1 fruit fly cellular context compared by ENCODE assay signal in genomic region chr3L:8094652-8095129, dm6.
A peak's percentile ranks its signal among the peaks of the same experiment; 100 is the strongest.
TF ChIP-seq lines count a peak whose summit lies in the region.

No protein-coding gene starts in this region.

TF ChIP-seq in whole organism, embryonic, 481 proteins besides CTCF, POLR2A, EP300 and RAD21 (continued from another document):
- TF ChIP-seq CG10209 (GFP tag; optimal IDR thresholded peaks at IDR 0.05; lab: Kevin White, UChicago) (peak; percentile 36), CG8388 (GFP tag; optimal IDR thresholded peaks at IDR 0.05; lab: Kevin White, UChicago) (no peak), Lpt (GFP tag; optimal IDR thresholded peaks at IDR 0.05; lab: Kevin White, UChicago) (no peak), Poxn (GFP tag; IDR thresholded peaks at IDR 0.05; lab: Robert Waterston, UW) (no peak), CG17568 (GFP tag; optimal IDR thresholded peaks at IDR 0.05; lab: Kevin White, UChicago) (no peak), hbn (GFP tag; IDR thresholded peaks at IDR 0.05; lab: Robert Waterston, UW; ENCODE audit: partially characterized antibody) (no peak), Dref (GFP tag; IDR thresholded peaks at IDR 0.05; lab: Robert Waterston, UW) (no peak), pum (GFP tag; optimal IDR thresholded peaks at IDR 0.05; lab: Kevin White, UChicago) (no peak), ATbp (GFP tag; optimal IDR thresholded peaks at IDR 0.05; lab: Kevin White, UChicago) (no peak), CHES-1-like (GFP tag; optimal IDR thresholded peaks at IDR 0.05; lab: Kevin White, UChicago) (no peak), B-H1 (GFP tag; IDR thresholded peaks at IDR 0.05; lab: Robert Waterston, UW) (no peak), HLH3B (GFP tag; IDR thresholded peaks at IDR 0.05; lab: Robert Waterston, UW) (no peak), CG1024 (GFP tag; IDR thresholded peaks at IDR 0.05; lab: Robert Waterston, UW) (no peak), CG9876 (GFP tag; optimal IDR thresholded peaks at IDR 0.05; lab: Kevin White, UChicago) (no peak), Hey (tag; optimal IDR thresholded peaks at IDR 0.05; lab: Kevin White, UChicago) (no peak), CG10462 (GFP tag; optimal IDR thresholded peaks at IDR 0.05; lab: Kevin White, UChicago) (no peak), ase (GFP tag; IDR thresholded peaks at IDR 0.05; lab: Robert Waterston, UW) (no peak), CG15479 (GFP tag; optimal IDR thresholded peaks at IDR 0.05; lab: Kevin White, UChicago) (no peak), CG11093 (GFP tag; IDR thresholded peaks at IDR 0.05; lab: Robert Waterston, UW) (no peak), CG17612 (GFP tag; IDR thresholded peaks at IDR 0.05; lab: Robert Waterston, UW) (no peak), CG18619 (GFP tag; optimal IDR thresholded peaks at IDR 0.05; lab: Kevin White, UChicago) (no peak), CG12104 (GFP tag; optimal IDR thresholded peaks at IDR 0.05; lab: Kevin White, UChicago) (no peak), CG11085 (GFP tag; IDR thresholded peaks at IDR 0.05; lab: Robert Waterston, UW) (no peak), CG12744 (GFP tag; optimal IDR thresholded peaks at IDR 0.05; lab: Kevin White, UChicago) (no peak), NFAT (GFP tag; IDR thresholded peaks at IDR 0.05; lab: Robert Waterston, UW) (peak; percentile 45; the same call in 1 of the 2 replicates), CG12219 (GFP tag; optimal IDR thresholded peaks at IDR 0.05; lab: Kevin White, UChicago) (no peak), Hmx (GFP tag; optimal IDR thresholded peaks at IDR 0.05; lab: Kevin White, UChicago) (no peak), zfh2 (GFP tag; optimal IDR thresholded peaks at IDR 0.05; lab: Kevin White, UChicago) (no peak), Hand (GFP tag; optimal IDR thresholded peaks at IDR 0.05; lab: Kevin White, UChicago) (no peak), CG12236 (GFP tag; optimal IDR thresholded peaks at IDR 0.05; lab: Kevin White, UChicago) (no peak), CG10147 (GFP tag; optimal IDR thresholded peaks at IDR 0.05; lab: Kevin White, UChicago) (no peak), dmrt99B (tag; optimal IDR thresholded peaks at IDR 0.05; lab: Kevin White, UChicago) (peak; percentile 24), HmgZ (tag; optimal IDR thresholded peaks at IDR 0.05; lab: Kevin White, UChicago) (no peak), schlank (tag; optimal IDR thresholded peaks at IDR 0.05; lab: Kevin White, UChicago) (no peak), fd3F (GFP tag; optimal IDR thresholded peaks at IDR 0.05; lab: Kevin White, UChicago) (no peak), MESR4 (GFP tag; optimal IDR thresholded peaks at IDR 0.05; lab: Kevin White, UChicago) (no peak), Xrp1 (GFP tag; IDR thresholded peaks at IDR 0.05; lab: Robert Waterston, UW) (no peak), CG14014 (GFP tag; IDR thresholded peaks at IDR 0.05; lab: Robert Waterston, UW) (no peak), zf30C (GFP tag; optimal IDR thresholded peaks at IDR 0.05; lab: Kevin White, UChicago) (no peak), fu2 (GFP tag; optimal IDR thresholded peaks at IDR 0.05; lab: Kevin White, UChicago) (no peak), wek (GFP tag; optimal IDR thresholded peaks at IDR 0.05; lab: Kevin White, UChicago) (no peak), dpn (GFP tag; optimal IDR thresholded peaks at IDR 0.05; lab: Kevin White, UChicago) (peak in 1 of 2 experiments; percentile 4), CG1602 (GFP tag; optimal IDR thresholded peaks at IDR 0.05; lab: Kevin White, UChicago) (no peak), nom (GFP tag; optimal IDR thresholded peaks at IDR 0.05; lab: Kevin White, UChicago) (no peak), ap (GFP tag; IDR thresholded peaks at IDR 0.05; lab: Robert Waterston, UW) (no peak), CG4328 (GFP tag; optimal IDR thresholded peaks at IDR 0.05; lab: Kevin White, UChicago) (no peak), btn (GFP tag; optimal IDR thresholded peaks at IDR 0.05; lab: Kevin White, UChicago) (no peak), tx (GFP tag; optimal IDR thresholded peaks at IDR 0.05; lab: Kevin White, UChicago) (no peak), ato (GFP tag; IDR thresholded peaks at IDR 0.05; lab: Robert Waterston, UW; ENCODE audit: partially characterized antibody) (no peak), amos (GFP tag; IDR thresholded peaks at IDR 0.05; lab: Robert Waterston, UW; ENCODE audit: partially characterized antibody) (no peak), fd102C (GFP tag; optimal IDR thresholded peaks at IDR 0.05; lab: Kevin White, UChicago) (no peak), kni (GFP tag; optimal IDR thresholded peaks at IDR 0.05; lab: Kevin White, UChicago) (no peak), CG10267 (tag; optimal IDR thresholded peaks at IDR 0.05; lab: Kevin White, UChicago) (no peak), eyg (GFP tag; optimal IDR thresholded peaks at IDR 0.05; lab: Kevin White, UChicago) (no peak), CG14667 (GFP tag; IDR thresholded peaks at IDR 0.05; lab: Robert Waterston, UW) (no peak), Hsf (GFP tag; optimal IDR thresholded peaks at IDR 0.05; lab: Kevin White, UChicago) (no peak), CG4730 (GFP tag; IDR thresholded peaks at IDR 0.05; lab: Robert Waterston, UW) (no peak), gcm2 (GFP tag; optimal IDR thresholded peaks at IDR 0.05; lab: Kevin White, UChicago) (no peak), H15 (GFP tag; IDR thresholded peaks at IDR 0.05; lab: Robert Waterston, UW) (no peak), Asciz (GFP tag; optimal IDR thresholded peaks at IDR 0.05; lab: Kevin White, UChicago) (no peak), CG4282 (GFP tag; optimal IDR thresholded peaks at IDR 0.05; lab: Kevin White, UChicago) (no peak), cg (GFP tag; optimal IDR thresholded peaks at IDR 0.05; lab: Kevin White, UChicago) (no peak), slp2 (GFP tag; optimal IDR thresholded peaks at IDR 0.05; lab: Kevin White, UChicago) (no peak), jing (GFP tag; optimal IDR thresholded peaks at IDR 0.05; lab: Kevin White, UChicago) (no peak), esg (GFP tag; conservative IDR thresholded peaks at IDR 0.05; lab: Robert Waterston, UW) (no peak), Pdp1 (GFP tag; optimal IDR thresholded peaks at IDR 0.05; lab: Kevin White, UChicago) (no peak), CG10565 (GFP tag; optimal IDR thresholded peaks at IDR 0.05; lab: Kevin White, UChicago) (no peak), Chrac-16 (GFP tag; optimal IDR thresholded peaks at IDR 0.05; lab: Kevin White, UChicago) (no peak), phol (tag; optimal IDR thresholded peaks at IDR 0.05; lab: Kevin White, UChicago) (peak; percentile 18), hb (GFP tag; IDR thresholded peaks at IDR 0.05; lab: Robert Waterston, UW; ENCODE audit: partially characterized antibody) (no peak), CrebB (tag; optimal IDR thresholded peaks at IDR 0.05; lab: Kevin White, UChicago) (no peak), jumu (GFP tag; optimal IDR thresholded peaks at IDR 0.05; lab: Kevin White, UChicago) (no peak), CG6854 (GFP tag; optimal IDR thresholded peaks at IDR 0.05; lab: Kevin White, UChicago) (peak; percentile 34), CkIIα-i1 (GFP tag; IDR thresholded peaks at IDR 0.05; lab: Robert Waterston, UW) (no peak), crol (GFP tag; IDR thresholded peaks at IDR 0.05; lab: Robert Waterston, UW) (peak; percentile 67), CG4820 (GFP tag; optimal IDR thresholded peaks at IDR 0.05; lab: Kevin White, UChicago) (no peak), Lim3 (GFP tag; IDR thresholded peaks at IDR 0.05; lab: Robert Waterston, UW) (no peak), CG14965 (GFP tag; optimal IDR thresholded peaks at IDR 0.05; lab: Kevin White, UChicago; ENCODE audit: borderline replicate concordance) (no peak), salm (tag; optimal IDR thresholded peaks at IDR 0.05; lab: Kevin White, UChicago) (no peak), CG6765 (GFP tag; optimal IDR thresholded peaks at IDR 0.05; lab: Kevin White, UChicago) (peak; percentile 2), BEAF-32 (GFP tag; optimal IDR thresholded peaks at IDR 0.05; lab: Kevin White, UChicago) (no peak), CG11695 (GFP tag; IDR thresholded peaks at IDR 0.05; lab: Robert Waterston, UW) (peak; percentile 20; the same call in 1 of the 3 replicates), CG32767 (GFP tag; IDR thresholded peaks at IDR 0.05; lab: Robert Waterston, UW) (no peak), CG12391 (tag; optimal IDR thresholded peaks at IDR 0.05; lab: Kevin White, UChicago) (peak; percentile 25), sens-2 (GFP tag; IDR thresholded peaks at IDR 0.05; lab: Robert Waterston, UW) (no peak), cato (GFP tag; optimal IDR thresholded peaks at IDR 0.05; lab: Kevin White, UChicago; ENCODE audit: borderline replicate concordance) (no peak), fru (optimal IDR thresholded peaks at IDR 0.05; lab: Kevin White, UChicago) (no peak), CG15601 (tag; optimal IDR thresholded peaks at IDR 0.05; lab: Kevin White, UChicago) (no peak), CG8478 (optimal IDR thresholded peaks at IDR 0.05; lab: Kevin White, UChicago) (no peak), tin (GFP tag; optimal IDR thresholded peaks at IDR 0.05; lab: Kevin White, UChicago) (no peak), bbx (GFP tag; IDR thresholded peaks at IDR 0.05; lab: Robert Waterston, UW; ENCODE audit: partially characterized antibody) (no peak), Dip2 (GFP tag; IDR thresholded peaks at IDR 0.05; lab: Robert Waterston, UW) (no peak), CG2889 (GFP tag; IDR thresholded peaks at IDR 0.05; lab: Robert Waterston, UW) (no peak), tna (GFP tag; IDR thresholded peaks at IDR 0.05; lab: Robert Waterston, UW; ENCODE audit: partially characterized antibody) (no peak), CG13123 (GFP tag; optimal IDR thresholded peaks at IDR 0.05; lab: Kevin White, UChicago) (no peak), croc (GFP tag; conservative IDR thresholded peaks at IDR 0.05; lab: Robert Waterston, UW) (no peak), psq (GFP tag; optimal IDR thresholded peaks at IDR 0.05; lab: Kevin White, UChicago) (no peak), sens (GFP tag; lab: Kevin White, UChicago) (peak; percentile 41), Rfx (GFP tag; IDR thresholded peaks at IDR 0.05; lab: Robert Waterston, UW) (peak; percentile 33; the same call in 1 of the 2 replicates), Ets65A (GFP tag; lab: Kevin White, UChicago) (no peak), CG15514 (GFP tag; optimal IDR thresholded peaks at IDR 0.05; lab: Kevin White, UChicago) (peak; percentile 12), z (GFP tag; IDR thresholded peaks at IDR 0.05; lab: Robert Waterston, UW) (no peak), mam (GFP tag; optimal IDR thresholded peaks at IDR 0.05; lab: Kevin White, UChicago) (no peak), run (tag; optimal IDR thresholded peaks at IDR 0.05; lab: Kevin White, UChicago) (no peak), CG18011 (GFP tag; optimal IDR thresholded peaks at IDR 0.05; lab: Kevin White, UChicago) (no peak), Optix (GFP tag; IDR thresholded peaks at IDR 0.05; lab: Robert Waterston, UW) (no peak), CG33213 (GFP tag; optimal IDR thresholded peaks at IDR 0.05; lab: Kevin White, UChicago) (no peak), CG18764 (GFP tag; optimal IDR thresholded peaks at IDR 0.05; lab: Kevin White, UChicago) (no peak), cas (GFP tag; IDR thresholded peaks at IDR 0.05; lab: Robert Waterston, UW) (no peak), CG34224 (GFP tag; IDR thresholded peaks at IDR 0.05; lab: Robert Waterston, UW; ENCODE audit: partially characterized antibody) (no peak), CG17361 (GFP tag; IDR thresholded peaks at IDR 0.05; lab: Robert Waterston, UW) (0 out of 3 replicates have a peak, but pooled peaks have one; percentile 44), grau (tag; optimal IDR thresholded peaks at IDR 0.05; lab: Kevin White, UChicago) (peak; percentile 59), ems (GFP tag; optimal IDR thresholded peaks at IDR 0.05; lab: Kevin White, UChicago) (no peak), CG3847 (GFP tag; IDR thresholded peaks at IDR 0.05; lab: Robert Waterston, UW) (no peak), gsb (GFP tag; IDR thresholded peaks at IDR 0.05; lab: Robert Waterston, UW) (no peak), B-H2 (GFP tag; optimal IDR thresholded peaks at IDR 0.05; lab: Kevin White, UChicago) (no peak), CG31365 (tag; optimal IDR thresholded peaks at IDR 0.05; lab: Kevin White, UChicago) (no peak), CG7839 (tag; optimal IDR thresholded peaks at IDR 0.05; lab: Kevin White, UChicago) (peak; percentile 28), br (optimal IDR thresholded peaks at IDR 0.05; lab: Kevin White, UChicago) (no peak), CG1792 (GFP tag; optimal IDR thresholded peaks at IDR 0.05; lab: Kevin White, UChicago) (no peak), CG1603 (tag; optimal IDR thresholded peaks at IDR 0.05; lab: Kevin White, UChicago) (no peak), Ets97D (GFP tag; optimal IDR thresholded peaks at IDR 0.05; lab: Kevin White, UChicago) (no peak)
